Worm (Caenorhabditis elegans) whole organism, early embryonic: ENCODE data around the gene Y14H12B.2.
A peak's percentile ranks its signal among the peaks of the same experiment; 100 is the strongest.

Source experiments
- B0310.2 ChIP-seq: sonication (generic microtip); optimal IDR thresholded peaks from 2 replicates; lab custom pipeline; 2016; ENCODE audit warnings: mild to moderate bottlenecking, missing genetic modification characterization, missing compliant biosample characterization
- F13C5.2 ChIP-seq: sonication (generic microtip); optimal IDR thresholded peaks from 2 replicates; lab custom pipeline; 2017; ENCODE audit warnings: mild to moderate bottlenecking, missing genetic modification characterization, inconsistent platforms, missing compliant biosample characterization
- aly-1 ChIP-seq: sonication (generic microtip); optimal IDR thresholded peaks from 2 replicates; lab custom pipeline; 2016; ENCODE audit warnings: missing genetic modification characterization, missing compliant biosample characterization
- ama-1 ChIP-seq: fragments of 150-350 bp; optimal IDR thresholded peaks from 2 replicates; lab custom pipeline; 2014
- ceh-13 ChIP-seq: fragments of 200-800 bp; sonication (Bioruptor generic); optimal IDR thresholded peaks from 2 replicates; lab custom pipeline; 2018; ENCODE audit warnings: mild to moderate bottlenecking, missing genetic modification characterization, missing compliant biosample characterization
- ceh-36 ChIP-seq: sonication (generic microtip); optimal IDR thresholded peaks from 2 replicates; lab custom pipeline; 2016; ENCODE audit warnings: missing genetic modification characterization, inconsistent platforms, missing compliant biosample characterization
- ets-7 ChIP-seq: sonication (generic microtip); optimal IDR thresholded peaks from 2 replicates; lab custom pipeline; 2016; ENCODE audit warnings: missing genotype, missing genetic modification characterization, missing compliant biosample characterization
- flt-1 ChIP-seq: fragments of 200-800 bp; sonication (Bioruptor generic); IDR thresholded peaks from 2 replicates; pipeline ENCODE4 v1.3.6; 2022; ENCODE audit warnings: missing genetic modification characterization, missing compliant biosample characterization
- hmbx-1 ChIP-seq: sonication (generic microtip); optimal IDR thresholded peaks from 2 replicates; lab custom pipeline; 2016; ENCODE audit warnings: mild to moderate bottlenecking, missing genetic modification characterization, missing compliant biosample characterization
- hmg-4 ChIP-seq: fragments of 200-800 bp; sonication (Bioruptor generic); optimal IDR thresholded peaks from 2 replicates; lab custom pipeline; 2018; ENCODE audit warnings: mild to moderate bottlenecking, missing genetic modification characterization, missing compliant biosample characterization
- hnd-1 ChIP-seq: sonication (generic microtip); optimal IDR thresholded peaks from 2 replicates; lab custom pipeline; 2016; ENCODE audit warnings: missing genetic modification characterization, missing compliant biosample characterization
- pes-1 ChIP-seq: fragments of 200-800 bp; sonication (Bioruptor generic); IDR thresholded peaks from 2 replicates; pipeline ENCODE4 v1.3.6; 2022; ENCODE audit warnings: missing genetic modification reagents, missing genetic modification characterization, missing compliant biosample characterization
- scrt-1 ChIP-seq: fragments of 200-800 bp; sonication (Bioruptor generic); IDR thresholded peaks from 2 replicates; pipeline ENCODE4 v1.3.6; 2022; ENCODE audit warnings: missing genetic modification characterization, missing compliant biosample characterization
- sea-1 ChIP-seq: fragments of 200-800 bp; sonication (Bioruptor generic); conservative IDR thresholded peaks from 2 replicates; pipeline ENCODE4 v1.3.6; 2022; ENCODE audit warnings: missing genetic modification characterization, missing compliant biosample characterization
- tbx-11 ChIP-seq: fragments of 200-800 bp; sonication (Bioruptor generic); IDR thresholded peaks from 2 replicates; pipeline ENCODE4 v1.3.6; 2022; ENCODE audit warnings: missing genetic modification characterization, missing compliant biosample characterization
- tbx-37 ChIP-seq: fragments of 200-800 bp; sonication (Bioruptor generic); conservative IDR thresholded peaks from 2 replicates; pipeline ENCODE4 v1.3.6; 2022; ENCODE audit warnings: missing genetic modification reagents, missing genetic modification characterization, missing compliant biosample characterization
- tra-4 ChIP-seq: sonication (generic microtip); optimal IDR thresholded peaks from 2 replicates; lab custom pipeline; 2017; ENCODE audit warnings: missing genetic modification characterization, missing compliant biosample characterization

Gene Y14H12B.2

DNA sequence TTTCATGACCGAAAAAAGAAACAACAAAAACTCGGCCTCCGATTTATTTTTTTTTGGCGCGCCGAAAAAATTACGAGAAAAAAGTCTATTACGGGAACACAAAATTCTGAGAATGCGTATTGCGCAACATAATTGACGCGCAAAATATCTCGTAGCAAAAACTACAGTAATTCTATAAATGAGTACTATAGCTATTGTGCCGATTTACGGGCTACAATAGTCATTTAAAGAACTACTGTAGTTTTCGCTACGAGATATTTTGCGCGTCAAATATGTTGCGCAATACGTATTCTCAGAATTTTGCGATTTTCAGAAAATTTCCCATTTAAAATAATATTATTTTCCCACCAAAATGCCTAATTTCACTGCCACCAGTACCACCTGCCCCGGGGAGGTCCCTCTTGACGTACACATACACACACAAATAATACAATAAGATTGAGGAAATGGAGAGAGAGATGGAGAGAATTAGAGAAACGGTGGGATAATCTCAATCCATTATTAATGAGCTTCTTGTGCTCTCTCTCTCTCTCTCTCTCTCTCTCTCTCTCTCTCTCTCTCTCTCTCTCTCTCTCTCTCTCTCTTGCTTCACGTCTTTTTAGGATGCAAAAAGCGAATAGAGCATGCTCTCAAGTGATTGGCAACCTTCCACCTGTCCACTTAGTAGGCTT lies 26.0 kb upstream of the Y14H12B.2 start:
- TF ChIP-seq ama-1 (lab: Kevin White, UChicago) (no peak), ceh-13 (GFP tag; lab: Kevin White, UChicago) (no peak), ets-7 (no peak), ceh-36 (tag; lab: Kevin White, UChicago) (peak; percentile 24), tbx-37 (GFP tag; lab: Robert Waterston, UW) (no peak), aly-1 (tag; lab: Kevin White, UChicago) (no peak), hmbx-1 (tag; lab: Kevin White, UChicago) (no peak), sea-1 (GFP tag; lab: Robert Waterston, UW) (no peak), F13C5.2 (no peak), hnd-1 (tag; lab: Kevin White, UChicago) (no peak), tra-4 (tag; lab: Kevin White, UChicago) (no peak), scrt-1 (GFP tag; lab: Robert Waterston, UW) (no peak), flt-1 (GFP tag; lab: Robert Waterston, UW) (no peak), hmg-4 (GFP tag; lab: Kevin White, UChicago) (peak; percentile 14), tbx-11 (GFP tag; lab: Robert Waterston, UW) (no peak), B0310.2 (no peak)

ce11 chrII:3958673-3959299 lies 25.2 kb upstream of the Y14H12B.2 start:
- peak; percentile 3 for TF ChIP-seq F13C5.2
- TF ChIP-seq hmg-4 (GFP tag; lab: Kevin White, UChicago), result peak; percentile 11
- no peak for TF ChIP-seq tra-4 (tag; lab: Kevin White, UChicago)
- TF ChIP-seq pes-1, result 0 out of 2 replicates have a peak, but pooled peaks have one; percentile 6

- TF ChIP-seq ets-7, result no peak
- TF ChIP-seq ceh-36 (tag; lab: Kevin White, UChicago), result peak; percentile 84
- TF ChIP-seq B0310.2, result peak; percentile 32
- no peak for TF ChIP-seq ama-1 (lab: Kevin White, UChicago)
Measured at ce11 chrII:3957455-3958212, 24.1 kb upstream of the Y14H12B.2 start.

- no peak for TF ChIP-seq F13C5.2
- no peak for TF ChIP-seq ceh-36 (tag; lab: Kevin White, UChicago)
- TF ChIP-seq B0310.2, result no peak
- TF ChIP-seq scrt-1 (GFP tag; lab: Robert Waterston, UW), result no peak
- no peak for TF ChIP-seq hmbx-1 (tag; lab: Kevin White, UChicago)
- no peak for TF ChIP-seq tra-4 (tag; lab: Kevin White, UChicago)
- no peak for TF ChIP-seq sea-1 (GFP tag; lab: Robert Waterston, UW)
- no peak for TF ChIP-seq hmg-4 (GFP tag; lab: Kevin White, UChicago)
- TF ChIP-seq flt-1 (GFP tag; lab: Robert Waterston, UW), result no peak
- TF ChIP-seq ama-1 (lab: Kevin White, UChicago), result no peak
- no peak for TF ChIP-seq ceh-13 (GFP tag; lab: Kevin White, UChicago)
Measured at ce11 chrII:3956744-3957143, 23.2 kb upstream of the Y14H12B.2 start.

DNA sequence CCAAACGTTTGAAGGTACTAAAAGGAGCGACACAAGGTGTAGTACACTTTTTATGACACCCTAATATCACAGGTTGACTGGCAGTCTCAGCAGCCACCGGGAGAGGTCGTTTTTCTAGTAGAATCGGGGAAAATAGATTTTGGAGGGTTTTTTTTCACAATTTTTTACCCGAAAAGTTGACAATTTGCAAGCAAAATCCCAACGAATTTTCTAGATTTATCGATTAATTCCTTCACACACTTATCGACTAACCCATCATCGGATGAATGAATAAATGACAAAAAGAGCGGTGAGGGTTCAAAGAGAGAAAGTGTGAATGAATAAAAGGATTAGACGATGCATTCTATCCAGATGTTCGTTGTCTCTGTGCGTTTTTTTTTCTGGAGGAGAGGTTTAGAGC lies 22.4 kb upstream of the Y14H12B.2 start:
- TF ChIP-seq flt-1 (GFP tag; lab: Robert Waterston, UW), result no peak
- peak; percentile 42 for TF ChIP-seq ets-7
- no peak for TF ChIP-seq hmbx-1 (tag; lab: Kevin White, UChicago)
- TF ChIP-seq pes-1, result no peak
- peak; percentile 8 for TF ChIP-seq aly-1 (tag; lab: Kevin White, UChicago)

DNA sequence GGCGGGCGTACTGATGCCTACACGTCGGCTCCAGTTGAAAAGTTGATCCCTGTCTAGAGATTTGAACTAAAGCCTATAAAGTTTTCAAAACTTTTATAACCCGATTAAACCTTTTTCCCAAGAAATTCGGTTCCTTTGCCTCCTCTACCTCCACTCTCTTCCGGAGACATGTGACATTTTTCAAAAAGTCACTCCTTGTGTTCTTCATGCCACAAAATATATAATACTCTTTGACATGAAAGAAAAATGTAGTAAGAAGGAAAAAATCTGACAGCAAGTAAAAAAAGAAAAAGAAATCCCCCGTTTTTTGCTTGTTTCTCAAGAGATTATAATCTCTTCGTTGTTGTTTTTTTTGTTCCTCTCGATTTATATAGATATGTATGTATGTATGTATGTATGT lies 21.3 kb upstream of the Y14H12B.2 start:
- TF ChIP-seq flt-1 (GFP tag; lab: Robert Waterston, UW) (no peak), ceh-36 (tag; lab: Kevin White, UChicago) (no peak), ama-1 (lab: Kevin White, UChicago) (no peak), B0310.2 (no peak), hmg-4 (GFP tag; lab: Kevin White, UChicago) (no peak), ets-7 (no peak), F13C5.2 (no peak), hmbx-1 (tag; lab: Kevin White, UChicago) (no peak), tbx-37 (GFP tag; lab: Robert Waterston, UW) (no peak), sea-1 (GFP tag; lab: Robert Waterston, UW) (no peak), tra-4 (tag; lab: Kevin White, UChicago) (no peak), ceh-13 (GFP tag; lab: Kevin White, UChicago) (no peak), scrt-1 (GFP tag; lab: Robert Waterston, UW) (no peak), pes-1 (no peak), aly-1 (tag; lab: Kevin White, UChicago) (no peak), tbx-11 (GFP tag; lab: Robert Waterston, UW) (no peak), hnd-1 (tag; lab: Kevin White, UChicago) (no peak)

DNA sequence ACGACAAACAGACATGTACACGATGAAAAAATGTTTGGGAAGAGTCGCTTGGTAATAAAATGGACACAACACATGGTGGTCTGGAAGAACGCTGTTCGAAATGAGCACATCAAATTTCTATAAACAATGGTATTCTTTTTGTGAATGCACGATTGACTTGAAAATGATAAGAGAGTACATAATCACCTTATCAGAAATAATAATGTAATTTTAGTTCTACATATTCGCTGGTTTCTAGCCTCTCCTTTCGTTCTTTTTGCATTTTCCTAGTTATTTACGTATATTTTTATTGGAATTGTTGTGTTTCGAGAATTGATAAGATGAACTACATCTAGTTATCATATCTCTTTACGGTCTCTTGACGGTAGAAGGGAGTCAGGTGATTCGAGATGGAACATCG lies 20.5 kb upstream of the Y14H12B.2 start:
- TF ChIP-seq F13C5.2 (no peak), aly-1 (tag; lab: Kevin White, UChicago) (no peak), sea-1 (GFP tag; lab: Robert Waterston, UW) (no peak), hmg-4 (GFP tag; lab: Kevin White, UChicago) (no peak), B0310.2 (no peak), hnd-1 (tag; lab: Kevin White, UChicago) (no peak), ets-7 (no peak), ceh-36 (tag; lab: Kevin White, UChicago) (no peak), pes-1 (no peak), ama-1 (lab: Kevin White, UChicago) (no peak), flt-1 (GFP tag; lab: Robert Waterston, UW) (no peak)
